Worm (Caenorhabditis elegans): ENCODE measurements around the gene F49E2.2.

The F49E2.2 gene

DNA sequence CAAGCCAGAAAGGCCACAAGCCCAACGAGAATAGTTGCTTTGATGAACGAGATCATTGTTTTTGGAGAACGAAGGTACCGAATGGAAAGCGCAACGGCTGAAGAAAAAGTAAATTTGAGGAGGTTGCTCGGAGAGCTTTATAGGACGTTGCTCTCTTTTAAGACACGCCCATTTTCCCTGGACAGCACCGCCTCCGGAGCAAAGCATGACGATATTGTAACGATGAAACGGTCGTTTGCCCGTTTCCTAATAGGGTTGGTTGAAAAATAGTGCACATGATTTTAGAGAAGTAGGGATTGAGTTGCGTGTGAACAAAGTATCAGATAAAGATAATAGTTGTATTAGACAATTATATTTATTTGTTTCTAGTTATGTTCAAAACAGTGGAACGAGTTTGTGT, 43.4 kb upstream of the F49E2.2 start, which contains the start of gene C07B5.3:
Gene C07B5.3 (minus strand): TSS at position 101 of the 400 bp plus-strand sequence.
- no peak for TF ChIP-seq unc-130 (tag; optimal IDR thresholded peaks at IDR 0.05)
- no peak for TF ChIP-seq Y116A8C.19 (tag; optimal IDR thresholded peaks at IDR 0.05; ENCODE audit: borderline replicate concordance)
- TF ChIP-seq efl-1 (optimal IDR thresholded peaks at IDR 0.05) = no peak
- no peak for TF ChIP-seq efl-1 (GFP tag; optimal IDR thresholded peaks at IDR 0.05 in 1 of 2)
- no peak for TF ChIP-seq fkh-4 (tag; optimal IDR thresholded peaks at IDR 0.05; ENCODE audit: borderline replicate concordance)
- TF ChIP-seq ceh-82 (tag; optimal IDR thresholded peaks at IDR 0.05) = no peak
- TF ChIP-seq snu-23 (GFP tag; optimal IDR thresholded peaks at IDR 0.05) = no peak
- TF ChIP-seq skn-1 (tag; optimal IDR thresholded peaks at IDR 0.05) = no peak
- TF ChIP-seq swsn-7 (tag; optimal IDR thresholded peaks at IDR 0.05) = no peak
- TF ChIP-seq egl-27 (tag; optimal IDR thresholded peaks at IDR 0.05) = no peak
- no peak for TF ChIP-seq lin-14 (GFP tag; optimal IDR thresholded peaks at IDR 0.05)
- TF ChIP-seq unc-98 (GFP tag; IDR thresholded peaks at IDR 0.05) = no peak
- no peak for TF ChIP-seq lir-3 (tag; optimal IDR thresholded peaks at IDR 0.05; ENCODE audit: poor library complexity)
- no peak for TF ChIP-seq alr-1 (tag; optimal IDR thresholded peaks at IDR 0.05; ENCODE audit: borderline replicate concordance)
- TF ChIP-seq xbp-1 (tag; optimal IDR thresholded peaks at IDR 0.05) = no peak
- no peak for TF ChIP-seq fos-1 (tag; optimal IDR thresholded peaks at IDR 0.05)

- no peak for TF ChIP-seq nhr-11 (tag; optimal IDR thresholded peaks at IDR 0.05)
- peak; percentile 85 for TF ChIP-seq blmp-1 (tag; optimal IDR thresholded peaks at IDR 0.05)
- peak; percentile 2 for TF ChIP-seq mep-1 (tag; optimal IDR thresholded peaks at IDR 0.05)
- TF ChIP-seq efl-1 (optimal IDR thresholded peaks at IDR 0.05) = no peak
- no peak for TF ChIP-seq efl-1 (GFP tag; optimal IDR thresholded peaks at IDR 0.05 in 1 of 2)
- TF ChIP-seq sox-4 (tag; optimal IDR thresholded peaks at IDR 0.05) = no peak
- TF ChIP-seq ces-1 (GFP tag; optimal IDR thresholded peaks at IDR 0.05) = no peak
- TF ChIP-seq Y116A8C.19 (tag; optimal IDR thresholded peaks at IDR 0.05; ENCODE audit: borderline replicate concordance) = no peak
- TF ChIP-seq skn-1 (tag; optimal IDR thresholded peaks at IDR 0.05) = peak; percentile 10
- no peak for TF ChIP-seq nhr-28 (tag; optimal IDR thresholded peaks at IDR 0.05)
- TF ChIP-seq mab-9 (GFP tag; IDR thresholded peaks at IDR 0.05) = no peak
- no peak for TF ChIP-seq C16A3.4 (tag; optimal IDR thresholded peaks at IDR 0.05)
- TF ChIP-seq C04F5.9 (tag; optimal IDR thresholded peaks at IDR 0.05) = no peak
- no peak for TF ChIP-seq zag-1 (tag; optimal IDR thresholded peaks at IDR 0.05)
- TF ChIP-seq fkh-10 (GFP tag; optimal IDR thresholded peaks at IDR 0.05) = no peak
- no peak for TF ChIP-seq unc-98 (GFP tag; IDR thresholded peaks at IDR 0.05)
- TF ChIP-seq vab-15 (tag; optimal IDR thresholded peaks at IDR 0.05) = no peak
- TF ChIP-seq rnt-1 (tag; optimal IDR thresholded peaks at IDR 0.05) = no peak
- no peak for TF ChIP-seq ceh-63 (GFP tag; optimal IDR thresholded peaks at IDR 0.05)
- TF ChIP-seq sup-37 (GFP tag; optimal IDR thresholded peaks at IDR 0.05) = no peak
- TF ChIP-seq egl-27 (tag; optimal IDR thresholded peaks at IDR 0.05) = no peak
- no peak for TF ChIP-seq swsn-7 (tag; optimal IDR thresholded peaks at IDR 0.05)
- TF ChIP-seq nhr-85 (tag) = peak; percentile 86
- peak; percentile 37 for TF ChIP-seq lin-14 (GFP tag; optimal IDR thresholded peaks at IDR 0.05)
- TF ChIP-seq lin-35 (GFP tag; optimal IDR thresholded peaks at IDR 0.05) = peak in 1 of 2 experiments; percentile 38
- TF ChIP-seq zip-4 (GFP tag; optimal IDR thresholded peaks at IDR 0.05) = no peak
- no peak for TF ChIP-seq aly-2 (tag; optimal IDR thresholded peaks at IDR 0.05)
- TF ChIP-seq elt-3 (tag; optimal IDR thresholded peaks at IDR 0.05) = peak in 3 of 6 experiments; percentile 24 to 76 (median 51)
- no peak for TF ChIP-seq ceh-82 (tag; optimal IDR thresholded peaks at IDR 0.05)
- peak; percentile 26 for TF ChIP-seq nhr-90 (tag; optimal IDR thresholded peaks at IDR 0.05; ENCODE audit: poor library complexity)
- peak; percentile 39 for TF ChIP-seq nhr-71 (tag; optimal IDR thresholded peaks at IDR 0.05)
- no peak for TF ChIP-seq ceh-90 (tag; optimal IDR thresholded peaks at IDR 0.05)
- TF ChIP-seq tbx-2 (tag; optimal IDR thresholded peaks at IDR 0.05) = peak; percentile 4
- peak; percentile 46 for TF ChIP-seq snu-23 (GFP tag; optimal IDR thresholded peaks at IDR 0.05)
- no peak for TF ChIP-seq isw-1 (GFP tag; IDR thresholded peaks at IDR 0.05)
- TF ChIP-seq lin-13 (GFP tag; optimal IDR thresholded peaks at IDR 0.05) = no peak
- peak; percentile 25 for TF ChIP-seq irx-1 (tag; optimal IDR thresholded peaks at IDR 0.05)
- peak; percentile 63 for TF ChIP-seq nhr-20 (tag; optimal IDR thresholded peaks at IDR 0.05)
- TF ChIP-seq nhr-12 (tag; optimal IDR thresholded peaks at IDR 0.05) = no peak
- TF ChIP-seq mdl-1 (tag; optimal IDR thresholded peaks at IDR 0.05) = peak in 1 of 2 experiments; percentile 5
These were observed 38.6 kb upstream of the F49E2.2 start for ce11 chrX:9527898-9528297.
